Worm (Caenorhabditis elegans) whole organism, early embryonic: ENCODE measurements around the gene T11F8.5.

Source experiments
- B0310.2 ChIP-seq: sonication (generic microtip); optimal IDR thresholded peaks from 2 replicates; lab custom pipeline; 2016; ENCODE audit warnings: mild to moderate bottlenecking, missing genetic modification characterization, missing compliant biosample characterization
- aly-1 ChIP-seq: sonication (generic microtip); optimal IDR thresholded peaks from 2 replicates; lab custom pipeline; 2016; ENCODE audit warnings: missing genetic modification characterization, missing compliant biosample characterization
- ets-7 ChIP-seq: sonication (generic microtip); optimal IDR thresholded peaks from 2 replicates; lab custom pipeline; 2016; ENCODE audit warnings: missing genotype, missing genetic modification characterization, missing compliant biosample characterization
- flt-1 ChIP-seq: fragments of 200-800 bp; sonication (Bioruptor generic); IDR thresholded peaks from 2 replicates; pipeline ENCODE4 v1.3.6; 2022; ENCODE audit warnings: missing genetic modification characterization, missing compliant biosample characterization

- TF ChIP-seq flt-1 (no peak), B0310.2 (tag; lab: Kevin White, UChicago) (no peak), ets-7 (tag; lab: Kevin White, UChicago) (no peak), aly-1 (tag; lab: Kevin White, UChicago) (no peak)
Measured at ce11 chrIV:5462820-5463219, 20.0 kb upstream of the T11F8.5 start.
